Worm (Caenorhabditis elegans) whole organism, mixed stage, embryonic: ENCODE measurements around the gene mboa-1.

Source experiments
- bed-3 ChIP-seq: fragments of 200-800 bp; sonication (Bioruptor generic); optimal IDR thresholded peaks from 3 replicates; lab custom pipeline; 2018; ENCODE audit warnings: mild to moderate bottlenecking, missing genetic modification characterization, moderate library complexity, missing compliant biosample characterization
- blmp-1 ChIP-seq: fragments of 150-350 bp; optimal IDR thresholded peaks from 2 replicates; lab custom pipeline; 2014; ENCODE audit warnings: missing biosample characterization, missing genetic modification characterization
- ceh-39 ChIP-seq: fragments of 150-350 bp; optimal IDR thresholded peaks from 2 replicates; lab custom pipeline; 2014; ENCODE audit warnings: missing biosample characterization, missing genetic modification characterization
- ceh-43 ChIP-seq: fragments of 200-800 bp; sonication (Bioruptor generic); optimal IDR thresholded peaks from 2 replicates; lab custom pipeline; 2018; ENCODE audit warnings: mild to moderate bottlenecking, missing genetic modification characterization, moderate library complexity, missing compliant biosample characterization
- ceh-83 ChIP-seq: fragments of 200-800 bp; sonication (Bioruptor generic); optimal IDR thresholded peaks from 2 replicates; lab custom pipeline; 2018; ENCODE audit warnings: mild to moderate bottlenecking, missing genetic modification characterization, missing compliant biosample characterization
- ces-1 ChIP-seq: fragments of 150-350 bp; optimal IDR thresholded peaks from 2 replicates; lab custom pipeline; 2014; ENCODE audit warnings: missing biosample characterization, missing genetic modification reagents, missing genetic modification characterization
- cnd-1 ChIP-seq: fragments of 200-800 bp; sonication (Bioruptor generic); optimal IDR thresholded peaks from 2 replicates; lab custom pipeline; 2018; ENCODE audit warnings: mild to moderate bottlenecking, missing genetic modification characterization, missing compliant biosample characterization
- drap-1 ChIP-seq: fragments of 200-800 bp; sonication (Bioruptor generic); optimal IDR thresholded peaks from 3 replicates; lab custom pipeline; 2018; ENCODE audit warnings: mild to moderate bottlenecking, missing genetic modification characterization, missing compliant biosample characterization
- elt-1 ChIP-seq: sonication (generic microtip); optimal IDR thresholded peaks from 2 replicates; lab custom pipeline; 2017; ENCODE audit warnings: missing genetic modification characterization, mild to moderate bottlenecking, missing compliant biosample characterization, antibody characterized with exemption, moderate library complexity, borderline replicate concordance; ENCODE audit not compliant: insufficient read depth
- elt-3 ChIP-seq: fragments of 150-350 bp; optimal IDR thresholded peaks from 2 replicates; lab custom pipeline; 2014; ENCODE audit warnings: missing biosample characterization, missing genetic modification characterization
- ham-2 ChIP-seq: fragments of 200-800 bp; sonication (Bioruptor generic); optimal IDR thresholded peaks from 2 replicates; lab custom pipeline; 2018; ENCODE audit warnings: mild to moderate bottlenecking, missing genetic modification characterization, missing compliant biosample characterization
- hlh-1 ChIP-seq: fragments of 150-350 bp; optimal IDR thresholded peaks from 2 replicates; lab custom pipeline; 2014; ENCODE audit warnings: missing biosample characterization, missing genetic modification reagents, missing genetic modification characterization
- lin-13 ChIP-seq: fragments of 150-350 bp; optimal IDR thresholded peaks from 2 replicates; lab custom pipeline; 2014; ENCODE audit warnings: missing biosample characterization, missing genetic modification characterization
- lsy-2 ChIP-seq: fragments of 150-350 bp; optimal IDR thresholded peaks from 2 replicates; lab custom pipeline; 2014; ENCODE audit warnings: missing biosample characterization, missing genetic modification characterization
- mab-5 ChIP-seq: fragments of 150-350 bp; optimal IDR thresholded peaks from 2 replicates; lab custom pipeline; 2014; ENCODE audit warnings: missing biosample characterization, missing genetic modification characterization
- mls-2 ChIP-seq: sonication (generic microtip); optimal IDR thresholded peaks from 2 replicates; lab custom pipeline; 2016; ENCODE audit warnings: mild to moderate bottlenecking, missing genetic modification characterization, moderate library complexity, missing compliant biosample characterization
- nhr-12 ChIP-seq: fragments of 150-350 bp; optimal IDR thresholded peaks from 2 replicates; lab custom pipeline; 2014; ENCODE audit warnings: missing biosample characterization, missing genetic modification characterization
- nhr-2 ChIP-seq: fragments of 150-350 bp; optimal IDR thresholded peaks from 2 replicates; lab custom pipeline; 2014; ENCODE audit warnings: missing biosample characterization, missing genetic modification characterization
- nhr-237 ChIP-seq: fragments of 150-350 bp; optimal IDR thresholded peaks from 2 replicates; lab custom pipeline; 2014; ENCODE audit warnings: missing biosample characterization, missing genetic modification characterization
- nhr-28 ChIP-seq: fragments of 150-350 bp; optimal IDR thresholded peaks from 2 replicates; lab custom pipeline; 2014; ENCODE audit warnings: missing biosample characterization, missing genetic modification characterization
- pha-4 ChIP-seq: fragments of 150-350 bp; optimal IDR thresholded peaks from 2 replicates; lab custom pipeline; 2018; ENCODE audit warnings: missing biosample characterization, missing genetic modification reagents, missing genetic modification characterization
- sem-2 ChIP-seq: fragments of 200-800 bp; sonication (Bioruptor generic); optimal IDR thresholded peaks from 2 replicates; lab custom pipeline; 2018; ENCODE audit warnings: mild to moderate bottlenecking, missing genetic modification characterization, missing compliant biosample characterization
- sptf-1 ChIP-seq: sonication (generic microtip); optimal IDR thresholded peaks from 2 replicates; lab custom pipeline; 2017; ENCODE audit warnings: mild to moderate bottlenecking, missing genetic modification characterization, moderate library complexity, missing compliant biosample characterization
- tbx-8 ChIP-seq: fragments of 200-800 bp; sonication (Bioruptor generic); optimal IDR thresholded peaks from 2 replicates; lab custom pipeline; 2018; ENCODE audit warnings: mild to moderate bottlenecking, missing genetic modification characterization, moderate library complexity, missing compliant biosample characterization
- unc-120 ChIP-seq: sonication (generic microtip); optimal IDR thresholded peaks from 2 replicates; lab custom pipeline; 2017; ENCODE audit warnings: missing genetic modification characterization, missing compliant biosample characterization; ENCODE audit not compliant: poor library complexity, severe bottlenecking
- unc-39 ChIP-seq: fragments of 150-350 bp; optimal IDR thresholded peaks from 2 replicates; lab custom pipeline; 2014; ENCODE audit warnings: missing biosample characterization, missing genetic modification characterization
- unc-62 ChIP-seq: fragments of 150-350 bp; optimal IDR thresholded peaks from 2 replicates; lab custom pipeline; 2014; ENCODE audit warnings: missing biosample characterization, missing genetic modification reagents, missing genetic modification characterization
- ztf-11 ChIP-seq: fragments of 150-350 bp; optimal IDR thresholded peaks from 2 replicates; lab custom pipeline; 2014; ENCODE audit warnings: missing biosample characterization, missing genetic modification characterization

mboa-1 gene

ce11 chrX:15993916-15994315 is 36.7 kb upstream of the mboa-1 start:
- TF ChIP-seq sptf-1 (tag; lab: Kevin White, UChicago) (no peak), elt-3 (tag; lab: Kevin White, UChicago) (no peak), tbx-8 (no peak), unc-120 (tag; lab: Kevin White, UChicago) (no peak), ceh-43 (GFP tag; lab: Kevin White, UChicago) (no peak), ces-1 (no peak)

- TF ChIP-seq mls-2 (tag; lab: Kevin White, UChicago): no peak
- no peak for TF ChIP-seq pha-4 (tag; lab: Kevin White, UChicago)
- TF ChIP-seq ceh-83 (GFP tag; lab: Kevin White, UChicago): no peak
- no peak for TF ChIP-seq nhr-237 (tag; lab: Kevin White, UChicago)
- TF ChIP-seq ceh-39: no peak
- no peak for TF ChIP-seq elt-3 (tag; lab: Kevin White, UChicago)
- TF ChIP-seq cnd-1 (tag; lab: Kevin White, UChicago): no peak
- TF ChIP-seq nhr-28 (tag; lab: Kevin White, UChicago): no peak
- TF ChIP-seq sem-2: no peak
- TF ChIP-seq drap-1 (GFP tag; lab: Kevin White, UChicago): no peak
- no peak for TF ChIP-seq nhr-12
- no peak for TF ChIP-seq ces-1
- TF ChIP-seq unc-120 (tag; lab: Kevin White, UChicago): no peak
- no peak for TF ChIP-seq tbx-8
- no peak for TF ChIP-seq lsy-2 (tag; lab: Kevin White, UChicago)
- no peak for TF ChIP-seq lin-13 (tag; lab: Kevin White, UChicago)
Observed at ce11 chrX:15997153-15997552, 33.5 kb upstream of the mboa-1 start.

- no peak for TF ChIP-seq blmp-1
- no peak for TF ChIP-seq nhr-28 (tag; lab: Kevin White, UChicago)
- no peak for TF ChIP-seq ham-2
- TF ChIP-seq bed-3: no peak
- no peak for TF ChIP-seq nhr-2
- no peak for TF ChIP-seq pha-4 (tag; lab: Kevin White, UChicago)
- no peak for TF ChIP-seq nhr-237 (tag; lab: Kevin White, UChicago)
- TF ChIP-seq drap-1 (GFP tag; lab: Kevin White, UChicago): no peak
- TF ChIP-seq mab-5: no peak
- TF ChIP-seq elt-1: no peak
- no peak for TF ChIP-seq unc-39 (tag; lab: Kevin White, UChicago)
- TF ChIP-seq ceh-39: no peak
- no peak for TF ChIP-seq lsy-2 (tag; lab: Kevin White, UChicago)
- TF ChIP-seq sem-2: no peak
Observed at ce11 chrX:15997926-15998325, 32.7 kb upstream of the mboa-1 start.

- TF ChIP-seq nhr-2 (no peak), unc-120 (tag; lab: Kevin White, UChicago) (no peak), nhr-28 (tag; lab: Kevin White, UChicago) (no peak), ztf-11 (no peak), ham-2 (no peak), elt-1 (no peak)
Observed at ce11 chrX:16002794-16003193, 27.8 kb upstream of the mboa-1 start.

ce11 chrX:16006529-16006928 is 24.1 kb upstream of the mboa-1 start, which contains the start of gene C09G1.4:
Gene C09G1.4, minus strand, starts transcription at chrX:16006629.
- no peak for TF ChIP-seq drap-1 (GFP tag; lab: Kevin White, UChicago)
- TF ChIP-seq hlh-1: no peak

ce11 chrX:16016796-16017195 is 13.8 kb upstream of the mboa-1 start, which contains the start of the genes VB0395L.1 and nhx-1:
Gene VB0395L.1, minus strand, starts transcription at chrX:16016981.
Gene nhx-1, plus strand, starts transcription at chrX:16017121.
- TF ChIP-seq ces-1 (no peak), unc-62 (GFP tag; lab: Kevin White, UChicago) (no peak), cnd-1 (tag; lab: Kevin White, UChicago) (no peak), ham-2 (no peak)
- TF ChIP-seq, all 35 proteins: peak for 0

ce11 chrX:16024558-16024957 is 6.0 kb upstream of the mboa-1 start:
- TF ChIP-seq unc-120 (tag; lab: Kevin White, UChicago) (peak; percentile 35), tbx-8 (no peak)
